Fruit fly (Drosophila melanogaster) whole organism, embryonic: ENCODE results near the gene CG2841.

Source experiments
- Atf6 ChIP-seq: fragments of 200-800 bp; sonication (Bioruptor generic); IDR thresholded peaks from 2 replicates; pipeline ENCODE4 v1.3.6; 2022; ENCODE audit warnings: missing biosample characterization, missing genetic modification characterization
- Blimp-1 ChIP-seq: fragments of 200-800 bp; sonication (Bioruptor generic); optimal IDR thresholded peaks from 3 replicates; lab custom pipeline; 2018; ENCODE audit warnings: missing biosample characterization, missing genetic modification characterization, mild to moderate bottlenecking, moderate library complexity, missing genetic modification reagents
- C15 ChIP-seq: fragments of 200-800 bp; sonication (Bioruptor generic); IDR thresholded peaks from 3 replicates; pipeline ENCODE4 v1.3.6; 2022; ENCODE audit warnings: missing biosample characterization, missing genetic modification characterization
- CG10462 ChIP-seq: fragments of 200-800 bp; sonication (Bioruptor generic); optimal IDR thresholded peaks from 2 replicates; lab custom pipeline; 2016; ENCODE audit warnings: missing biosample characterization, missing genetic modification characterization
- CG10565 ChIP-seq: fragments of 200-800 bp; sonication (Bioruptor generic); optimal IDR thresholded peaks from 3 replicates; lab custom pipeline; 2016; ENCODE audit warnings: missing biosample characterization, mild to moderate bottlenecking, missing genetic modification characterization
- CG13775 ChIP-seq: fragments of 200-800 bp; sonication (Bioruptor generic); optimal IDR thresholded peaks from 3 replicates; lab custom pipeline; 2017; ENCODE audit warnings: missing biosample characterization, mild to moderate bottlenecking, missing genetic modification characterization
- CG1529 ChIP-seq: fragments of 200-800 bp; sonication (Bioruptor generic); optimal IDR thresholded peaks from 3 replicates; lab custom pipeline; 2018; ENCODE audit warnings: missing biosample characterization, missing genetic modification characterization
- CG15601 ChIP-seq: fragments of 200-800 bp; sonication (Bioruptor generic); optimal IDR thresholded peaks from 3 replicates; lab custom pipeline; 2019; ENCODE audit warnings: missing biosample characterization, mild to moderate bottlenecking, missing genetic modification characterization, moderate library complexity
- CG17359 ChIP-seq: fragments of 200-800 bp; sonication (Bioruptor generic); optimal IDR thresholded peaks from 3 replicates; lab custom pipeline; 2018; ENCODE audit warnings: missing biosample characterization, mild to moderate bottlenecking, missing genetic modification characterization, moderate library complexity
- CG17912 ChIP-seq: fragments of 200-800 bp; sonication (Bioruptor generic); optimal IDR thresholded peaks from 2 replicates; lab custom pipeline; 2018; ENCODE audit warnings: missing biosample characterization, mild to moderate bottlenecking, missing genetic modification characterization
- CG1792 ChIP-seq: fragments of 200-800 bp; sonication (Bioruptor generic); optimal IDR thresholded peaks from 2 replicates; lab custom pipeline; 2016; ENCODE audit warnings: missing biosample characterization, missing genetic modification characterization
- CG18619 ChIP-seq: fragments of 200-800 bp; sonication (Bioruptor generic); optimal IDR thresholded peaks from 3 replicates; lab custom pipeline; 2017; ENCODE audit warnings: missing biosample characterization, mild to moderate bottlenecking, missing genetic modification characterization
- CG32532 ChIP-seq: fragments of 200-800 bp; sonication (Bioruptor generic); IDR thresholded peaks from 2 replicates; pipeline ENCODE4 v1.3.6; 2022; ENCODE audit warnings: missing biosample characterization, missing genetic modification characterization
- CG4282 ChIP-seq: fragments of 200-800 bp; sonication (Bioruptor generic); optimal IDR thresholded peaks from 2 replicates; lab custom pipeline; 2016; ENCODE audit warnings: missing biosample characterization, missing genetic modification characterization
- CG6654 ChIP-seq: fragments of 200-800 bp; sonication (Bioruptor generic); optimal IDR thresholded peaks from 2 replicates; lab custom pipeline; 2017; ENCODE audit warnings: missing biosample characterization, mild to moderate bottlenecking, missing genetic modification characterization
- CG6791 ChIP-seq: fragments of 200-800 bp; sonication (Bioruptor generic); IDR thresholded peaks from 3 replicates; pipeline ENCODE4 v1.3.6; 2022; ENCODE audit warnings: missing biosample characterization, missing genetic modification characterization; ENCODE audit not compliant: partially characterized antibody
- CG7745 ChIP-seq: fragments of 200-800 bp; sonication (Bioruptor generic); optimal IDR thresholded peaks from 2 replicates; lab custom pipeline; 2018; ENCODE audit warnings: missing biosample characterization, mild to moderate bottlenecking, missing genetic modification characterization, moderate library complexity
- CG7839 ChIP-seq: fragments of 200-800 bp; sonication (Bioruptor generic); optimal IDR thresholded peaks from 3 replicates; lab custom pipeline; 2018; ENCODE audit warnings: missing biosample characterization, mild to moderate bottlenecking, missing genetic modification characterization, moderate library complexity
- CG7963 ChIP-seq: fragments of 200-800 bp; sonication (Bioruptor generic); IDR thresholded peaks from 3 replicates; pipeline ENCODE4 v1.3.6; 2022; ENCODE audit warnings: missing biosample characterization, missing genetic modification characterization; ENCODE audit not compliant: partially characterized antibody
- CG7987 ChIP-seq: fragments of 200-800 bp; sonication (Bioruptor generic); optimal IDR thresholded peaks from 2 replicates; lab custom pipeline; 2018; ENCODE audit warnings: missing biosample characterization, mild to moderate bottlenecking, missing genetic modification characterization, moderate library complexity
- CG8765 ChIP-seq: fragments of 200-800 bp; sonication (Bioruptor generic); IDR thresholded peaks from 2 replicates; pipeline ENCODE4 v1.3.6; 2022; ENCODE audit warnings: missing biosample characterization, missing genetic modification characterization
- CG8944 ChIP-seq: fragments of 200-800 bp; sonication (Bioruptor generic); optimal IDR thresholded peaks from 3 replicates; lab custom pipeline; 2016; ENCODE audit warnings: missing biosample characterization, missing genetic modification characterization
- CHES-1-like ChIP-seq: fragments of 200-800 bp; sonication (Bioruptor generic); optimal IDR thresholded peaks from 2 replicates; lab custom pipeline; 2016; ENCODE audit warnings: missing biosample characterization, missing genetic modification characterization
- Chrac-16 ChIP-seq: fragments of 200-800 bp; sonication (Bioruptor generic); optimal IDR thresholded peaks from 3 replicates; lab custom pipeline; 2016; ENCODE audit warnings: missing biosample characterization, missing genetic modification characterization
- Dad ChIP-seq: fragments of 200-800 bp; sonication (Bioruptor generic); optimal IDR thresholded peaks from 3 replicates; lab custom pipeline; 2016; ENCODE audit warnings: missing biosample characterization, missing genetic modification characterization
- Kr ChIP-seq: fragments of 200-800 bp; sonication (Bioruptor generic); optimal IDR thresholded peaks from 2 replicates; lab custom pipeline; 2017; ENCODE audit warnings: missing biosample characterization, mild to moderate bottlenecking, missing genetic modification characterization
- Lpt ChIP-seq: fragments of >200 bp; optimal IDR thresholded peaks from 2 replicates; lab custom pipeline; 2018; ENCODE audit warnings: missing biosample characterization, missing genetic modification characterization
- NC2β ChIP-seq: fragments of 200-800 bp; sonication (Bioruptor generic); optimal IDR thresholded peaks from 2 replicates; lab custom pipeline; 2016; ENCODE audit warnings: missing biosample characterization, missing genetic modification characterization
- Pdp1 ChIP-seq, 2 experiments: fragments of 200-800 bp; sonication (Bioruptor generic); optimal IDR thresholded peaks; 3 replicates each; lab custom pipeline; 2016; ENCODE audit warnings: missing biosample characterization in 2 of 2, missing genetic modification characterization in 2 of 2, mild to moderate bottlenecking in 1 of 2, moderate library complexity in 1 of 2
- Stat92E ChIP-seq, 3 experiments: fragments of >200 bp in 2 of 3; fragments of 200-800 bp in 1 of 3; sonication (Bioruptor generic) in 1 of 3; optimal IDR thresholded peaks; 2 replicates each; lab custom pipeline; 2017 to 2019; ENCODE audit warnings: missing biosample characterization in 3 of 3, missing genetic modification characterization in 3 of 3, mild to moderate bottlenecking in 1 of 3, moderate library complexity in 1 of 3
- ac ChIP-seq: fragments of 200-800 bp; sonication (Bioruptor generic); optimal IDR thresholded peaks from 3 replicates; lab custom pipeline; 2017; ENCODE audit warnings: missing biosample characterization, mild to moderate bottlenecking, missing genetic modification characterization
- aop ChIP-seq: fragments of 200-800 bp; sonication (Bioruptor generic); IDR thresholded peaks from 2 replicates; pipeline ENCODE4 v1.3.6; 2022; ENCODE audit warnings: missing biosample characterization, missing genetic modification characterization
- ap ChIP-seq: fragments of 200-800 bp; sonication (Bioruptor generic); IDR thresholded peaks from 2 replicates; pipeline ENCODE4 v1.3.6; 2022; ENCODE audit warnings: missing biosample characterization, missing genetic modification characterization
- ara ChIP-seq: fragments of 200-800 bp; sonication (Bioruptor generic); IDR thresholded peaks from 2 replicates; pipeline ENCODE4 v1.3.6; 2022; ENCODE audit warnings: missing biosample characterization, missing genetic modification characterization
- bcd ChIP-seq: fragments of 200-800 bp; sonication (Bioruptor generic); optimal IDR thresholded peaks from 2 replicates; lab custom pipeline; 2017; ENCODE audit warnings: missing biosample characterization, mild to moderate bottlenecking, missing genetic modification characterization
- btn ChIP-seq: fragments of 200-800 bp; sonication (Bioruptor generic); optimal IDR thresholded peaks from 2 replicates; lab custom pipeline; 2016; ENCODE audit warnings: missing biosample characterization, missing genetic modification characterization
- chn ChIP-seq: fragments of 200-800 bp; sonication (Bioruptor generic); optimal IDR thresholded peaks from 2 replicates; lab custom pipeline; 2016; ENCODE audit warnings: missing biosample characterization, missing genetic modification characterization
- corto ChIP-seq: fragments of 200-800 bp; sonication (Bioruptor generic); optimal IDR thresholded peaks from 2 replicates; lab custom pipeline; 2016; ENCODE audit warnings: missing biosample characterization, mild to moderate bottlenecking, missing genetic modification characterization, moderate library complexity
- dati ChIP-seq: fragments of 200-800 bp; sonication (Bioruptor generic); IDR thresholded peaks from 2 replicates; pipeline ENCODE4 v1.3.6; 2022; ENCODE audit warnings: missing biosample characterization, missing genetic modification characterization
- disco-r ChIP-seq: fragments of 200-800 bp; sonication (Bioruptor generic); optimal IDR thresholded peaks from 2 replicates; lab custom pipeline; 2016; ENCODE audit warnings: missing biosample characterization, missing genetic modification characterization
- fd3F ChIP-seq: fragments of 200-800 bp; sonication (Bioruptor generic); optimal IDR thresholded peaks from 2 replicates; lab custom pipeline; 2018; ENCODE audit warnings: missing biosample characterization, mild to moderate bottlenecking, missing genetic modification characterization, moderate library complexity
- fd64A ChIP-seq: fragments of 200-800 bp; sonication (Bioruptor generic); optimal IDR thresholded peaks from 3 replicates; lab custom pipeline; 2018; ENCODE audit warnings: missing biosample characterization, mild to moderate bottlenecking, missing genetic modification characterization
- gfzf ChIP-seq: fragments of 200-800 bp; sonication (Bioruptor generic); optimal IDR thresholded peaks from 2 replicates; lab custom pipeline; 2016; ENCODE audit warnings: missing biosample characterization, mild to moderate bottlenecking, missing genetic modification characterization, moderate library complexity
- odd ChIP-seq: fragments of 200-800 bp; sonication (Bioruptor generic); optimal IDR thresholded peaks from 2 replicates; lab custom pipeline; 2017; ENCODE audit warnings: missing biosample characterization, mild to moderate bottlenecking, missing genetic modification characterization
- peb ChIP-seq: fragments of 200-800 bp; sonication (Bioruptor generic); IDR thresholded peaks from 2 replicates; pipeline ENCODE4 v1.3.6; 2022; ENCODE audit warnings: missing biosample characterization, missing genetic modification characterization
- pho ChIP-seq: fragments of 200-800 bp; sonication (Bioruptor generic); optimal IDR thresholded peaks from 2 replicates; lab custom pipeline; 2016; ENCODE audit warnings: missing biosample characterization, missing genetic modification characterization
- seq ChIP-seq: fragments of 200-800 bp; sonication (Bioruptor generic); IDR thresholded peaks from 2 replicates; pipeline ENCODE4 v1.3.6; 2022; ENCODE audit warnings: missing biosample characterization, missing genetic modification characterization
- tin ChIP-seq: fragments of 200-800 bp; sonication (Bioruptor generic); optimal IDR thresholded peaks from 3 replicates; lab custom pipeline; 2016; ENCODE audit warnings: missing biosample characterization, missing genetic modification characterization
- toy ChIP-seq: fragments of 200-800 bp; sonication (Bioruptor generic); IDR thresholded peaks from 2 replicates; pipeline ENCODE4 v1.3.6; 2022; ENCODE audit warnings: missing biosample characterization, missing genetic modification characterization
- twi ChIP-seq: fragments of 200-800 bp; optimal IDR thresholded peaks from 2 replicates; lab custom pipeline; 2019; ENCODE audit warnings: missing biosample characterization, mild to moderate bottlenecking, missing genetic modification characterization, moderate library complexity

CG2841 gene

dm6 chrX:2396204-2396882 lies 30.2 kb upstream of the CG2841 start (continued):
- TF ChIP-seq disco-r (GFP tag; lab: Kevin White, UChicago) (no peak), CG1792 (GFP tag; lab: Kevin White, UChicago) (no peak), CG17359 (peak; percentile 59), CG4282 (GFP tag; lab: Kevin White, UChicago) (no peak), NC2β (GFP tag; lab: Kevin White, UChicago) (no peak), CG17912 (no peak), CG1529 (GFP tag; lab: Kevin White, UChicago) (peak; percentile 31), toy (GFP tag; lab: Robert Waterston, UW) (no peak), CG7987 (GFP tag; lab: Kevin White, UChicago) (no peak), fd64A (GFP tag; lab: Kevin White, UChicago) (no peak), odd (GFP tag; lab: Kevin White, UChicago) (peak; percentile 18), bcd (GFP tag; lab: Kevin White, UChicago) (peak; percentile 50), seq (no peak), CG7963 (GFP tag; lab: Robert Waterston, UW) (no peak), CG32532 (no peak), chn (GFP tag; lab: Kevin White, UChicago) (no peak), twi (tag; lab: Kevin White, UChicago) (no peak), CHES-1-like (GFP tag; lab: Kevin White, UChicago) (no peak), CG7745 (tag; lab: Kevin White, UChicago) (no peak), CG10565 (GFP tag; lab: Kevin White, UChicago) (no peak), Chrac-16 (GFP tag; lab: Kevin White, UChicago) (peak; percentile 31), ap (no peak), CG10462 (no peak), CG13775 (peak; percentile 37), pho (GFP tag; lab: Kevin White, UChicago) (no peak), Dad (GFP tag; lab: Kevin White, UChicago) (no peak), Blimp-1 (GFP tag; lab: Kevin White, UChicago) (peak; percentile 64), Stat92E (GFP tag; optimal IDR thresholded peaks at IDR 0.05; lab: Kevin White, UChicago) (no peak), CG7839 (tag; lab: Kevin White, UChicago) (peak; percentile 67), CG6654 (GFP tag; lab: Kevin White, UChicago) (no peak), Kr (GFP tag; lab: Kevin White, UChicago) (no peak), tin (GFP tag; lab: Kevin White, UChicago) (peak; percentile 29), gfzf (GFP tag; lab: Kevin White, UChicago) (no peak), corto (GFP tag; lab: Kevin White, UChicago) (no peak), CG8765 (GFP tag; lab: Robert Waterston, UW) (no peak), dati (no peak), aop (GFP tag; lab: Robert Waterston, UW) (no peak), btn (GFP tag; lab: Kevin White, UChicago) (no peak), CG8944 (GFP tag; lab: Kevin White, UChicago) (no peak), fd3F (no peak), Lpt (no peak), Pdp1 (GFP tag; optimal IDR thresholded peaks at IDR 0.05; lab: Kevin White, UChicago) (no peak), C15 (no peak), CG18619 (GFP tag; lab: Kevin White, UChicago) (no peak), ac (GFP tag; lab: Kevin White, UChicago) (peak; percentile 10), CG6791 (GFP tag; lab: Robert Waterston, UW) (no peak), ara (GFP tag; lab: Robert Waterston, UW) (peak; percentile 40; the same call in 1 of the 2 replicates), CG15601 (tag; lab: Kevin White, UChicago) (peak; percentile 45), peb (GFP tag; lab: Robert Waterston, UW) (peak; percentile 8; the same call in 1 of the 2 replicates), Atf6 (no peak)
